Fruit fly (Drosophila melanogaster): ENCODE data around the gene CG8813.

- TF ChIP-seq pdm3 (GFP tag; optimal IDR thresholded peaks at IDR 0.05) (no peak), CG16779 (tag; optimal IDR thresholded peaks at IDR 0.05) (no peak), CG31627 (GFP tag; optimal IDR thresholded peaks at IDR 0.05) (no peak), esn (GFP tag; optimal IDR thresholded peaks at IDR 0.05) (no peak), CG34406 (GFP tag; optimal IDR thresholded peaks at IDR 0.05) (no peak), topi (GFP tag; optimal IDR thresholded peaks at IDR 0.05) (no peak)
Measured at dm6 chr2L:2869008-2869702, at the start of gene CG8813.

Data from whole organism, prepupa.